Fruit fly (Drosophila melanogaster) whole organism, embryonic: ENCODE results near the gene Usp10.

Source experiments
- CG12104 ChIP-seq: fragments of 200-800 bp; sonication (Bioruptor generic); optimal IDR thresholded peaks from 3 replicates; lab custom pipeline; 2016; ENCODE audit warnings: missing biosample characterization, missing genetic modification characterization
- CG16813 ChIP-seq: fragments of 200-800 bp; sonication (Bioruptor generic); IDR thresholded peaks from 3 replicates; pipeline ENCODE4 v1.3.6; 2022; ENCODE audit warnings: missing biosample characterization, missing genetic modification characterization; ENCODE audit not compliant: partially characterized antibody
- CG3065 ChIP-seq: fragments of 200-800 bp; sonication (Bioruptor generic); optimal IDR thresholded peaks from 2 replicates; lab custom pipeline; 2016; ENCODE audit warnings: missing biosample characterization, missing genetic modification characterization
- E2f1 ChIP-seq: fragments of 200-800 bp; sonication (Bioruptor generic); IDR thresholded peaks from 2 replicates; pipeline ENCODE4 v1.3.6; 2022; ENCODE audit warnings: missing biosample characterization, missing genetic modification characterization
- MESR4 ChIP-seq: fragments of 200-800 bp; sonication (Bioruptor generic); optimal IDR thresholded peaks from 2 replicates; lab custom pipeline; 2018; ENCODE audit warnings: missing biosample characterization, mild to moderate bottlenecking, missing genetic modification characterization, moderate library complexity
- Nf-YC ChIP-seq: fragments of 200-800 bp; optimal IDR thresholded peaks from 3 replicates; lab custom pipeline; 2019; ENCODE audit warnings: missing biosample characterization, mild to moderate bottlenecking, missing genetic modification characterization, moderate library complexity
- Sin3A ChIP-seq: fragments of >200 bp; optimal IDR thresholded peaks from 2 replicates; lab custom pipeline; 2018
- salm ChIP-seq: fragments of 200-800 bp; sonication (Bioruptor generic); optimal IDR thresholded peaks from 2 replicates; lab custom pipeline; 2018; ENCODE audit warnings: missing biosample characterization, mild to moderate bottlenecking, missing genetic modification characterization
- sd ChIP-seq: fragments of 200-800 bp; sonication (Bioruptor generic); optimal IDR thresholded peaks from 3 replicates; lab custom pipeline; 2018; ENCODE audit warnings: missing biosample characterization, mild to moderate bottlenecking, missing genetic modification characterization, moderate library complexity
- sima ChIP-seq: fragments of 200-800 bp; sonication (Bioruptor generic); optimal IDR thresholded peaks from 2 replicates; lab custom pipeline; 2016; ENCODE audit warnings: missing biosample characterization, missing genetic modification characterization
- sna ChIP-seq: fragments of 200-800 bp; sonication (Bioruptor generic); IDR thresholded peaks from 2 replicates; pipeline ENCODE4 v1.3.6; 2022; ENCODE audit warnings: missing biosample characterization, missing genetic modification characterization; ENCODE audit not compliant: partially characterized antibody

DNA sequence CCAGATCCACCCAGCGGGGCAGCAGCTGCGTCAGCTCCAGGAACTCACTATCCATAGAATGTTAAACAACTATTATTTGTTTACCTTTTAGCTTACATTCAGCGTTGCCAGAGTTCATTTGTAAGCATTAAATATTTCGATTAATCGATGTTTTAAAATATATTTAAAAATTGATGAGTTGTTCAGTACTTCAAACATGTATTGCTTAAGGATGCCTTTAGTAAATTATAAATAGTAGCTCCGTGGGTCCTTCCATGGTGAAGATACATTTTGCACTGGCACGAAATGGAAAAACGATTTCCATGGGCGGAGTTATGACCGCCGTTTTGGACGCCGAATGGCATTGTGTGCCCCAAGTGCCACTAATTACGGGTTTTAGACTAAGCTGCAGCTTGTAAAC, 30.4 kb upstream of the Usp10 start, which contains the start of the genes JMJD5 and Gr61a:
- TF ChIP-seq sna (GFP tag; lab: Robert Waterston, UW) (no peak), sima (GFP tag; lab: Kevin White, UChicago) (no peak), Nf-YC (no peak), sd (tag; lab: Kevin White, UChicago) (no peak), CG3065 (no peak), CG16813 (GFP tag; lab: Robert Waterston, UW) (no peak), Sin3A (no peak), salm (no peak), CG12104 (GFP tag; lab: Kevin White, UChicago) (no peak), E2f1 (GFP tag; lab: Robert Waterston, UW) (no peak), MESR4 (GFP tag; lab: Kevin White, UChicago) (no peak)
